Fruit fly (Drosophila melanogaster) whole organism, pupa: Measurements from ENCODE around the gene CG5397.

ENCODE experiments used
- CG10348 ChIP-seq: fragments of 200-800 bp; sonication (Bioruptor generic); IDR thresholded peaks from 2 replicates; pipeline ENCODE4 v1.3.6; 2022; ENCODE audit warnings: missing biosample characterization, missing genetic modification characterization
- CG15710 ChIP-seq: fragments of 200-800 bp; sonication (Bioruptor generic); optimal IDR thresholded peaks from 2 replicates; lab custom pipeline; 2018; ENCODE audit warnings: missing biosample characterization, mild to moderate bottlenecking, missing genetic modification characterization, moderate library complexity
- CG32121 ChIP-seq: fragments of 200-800 bp; sonication (Bioruptor generic); IDR thresholded peaks from 2 replicates; pipeline ENCODE4 v1.3.6; 2022; ENCODE audit warnings: missing biosample characterization, missing genetic modification characterization
- CG8301 ChIP-seq: fragments of 200-800 bp; sonication (Bioruptor generic); optimal IDR thresholded peaks from 2 replicates; lab custom pipeline; 2018; ENCODE audit warnings: missing biosample characterization, mild to moderate bottlenecking, missing genetic modification characterization
- CG9948 ChIP-seq: fragments of 200-800 bp; sonication (Bioruptor generic); optimal IDR thresholded peaks from 2 replicates; lab custom pipeline; 2018; ENCODE audit warnings: missing biosample characterization, mild to moderate bottlenecking, missing genetic modification characterization, moderate library complexity
- D1 ChIP-seq: fragments of 200-800 bp; sonication (Bioruptor generic); optimal IDR thresholded peaks from 2 replicates; lab custom pipeline; 2018; ENCODE audit warnings: missing biosample characterization, mild to moderate bottlenecking, missing genetic modification characterization, moderate library complexity
- EcR ChIP-seq: fragments of 200-800 bp; sonication (Bioruptor generic); optimal IDR thresholded peaks from 3 replicates; lab custom pipeline; 2019; ENCODE audit warnings: missing biosample characterization, missing genetic modification characterization, mild to moderate bottlenecking, moderate library complexity, missing genetic modification reagents
- Ets98B ChIP-seq: fragments of 200-800 bp; sonication (Bioruptor generic); IDR thresholded peaks from 2 replicates; pipeline ENCODE4 v1.3.6; 2022; ENCODE audit warnings: missing biosample characterization, missing genetic modification characterization
- Pif1B ChIP-seq: fragments of 200-800 bp; sonication (Bioruptor generic); optimal IDR thresholded peaks from 3 replicates; lab custom pipeline; 2016; ENCODE audit warnings: missing biosample characterization, missing genetic modification characterization
- Snoo ChIP-seq: fragments of 200-800 bp; sonication (Bioruptor generic); optimal IDR thresholded peaks from 3 replicates; lab custom pipeline; 2017; ENCODE audit warnings: missing biosample characterization, mild to moderate bottlenecking, missing genetic modification characterization, inconsistent platforms
- gl ChIP-seq: fragments of 200-800 bp; sonication (Bioruptor generic); optimal IDR thresholded peaks from 2 replicates; lab custom pipeline; 2018; ENCODE audit warnings: missing biosample characterization, mild to moderate bottlenecking, missing genetic modification characterization

- no peak for TF ChIP-seq CG15710 (tag; lab: Kevin White, UChicago)
- TF ChIP-seq CG32121 (GFP tag; lab: Robert Waterston, UW) = no peak
- no peak for TF ChIP-seq CG8301 (tag; lab: Kevin White, UChicago)
- TF ChIP-seq CG9948 (tag; lab: Kevin White, UChicago) = no peak
- no peak for TF ChIP-seq Snoo (tag; lab: Kevin White, UChicago)
- TF ChIP-seq Pif1B = no peak
- TF ChIP-seq EcR (GFP tag; lab: Kevin White, UChicago) = no peak
- no peak for TF ChIP-seq gl
- TF ChIP-seq D1 (tag; lab: Kevin White, UChicago) = no peak
- TF ChIP-seq CG10348 (GFP tag; lab: Robert Waterston, UW) = no peak
- TF ChIP-seq Ets98B (GFP tag; lab: Robert Waterston, UW) = no peak
Observed at dm6 chr2L:1239736-1240135, at the start of gene CG5397.
